Fruit fly (Drosophila melanogaster): ENCODE results near the gene Tyler.

- no peak for TF ChIP-seq CG1621 (tag; optimal IDR thresholded peaks at IDR 0.05)
- TF ChIP-seq Eip93F (GFP tag; optimal IDR thresholded peaks at IDR 0.05), result no peak
- TF ChIP-seq Met (GFP tag; optimal IDR thresholded peaks at IDR 0.05), result no peak
- no peak for TF ChIP-seq Sox102F (GFP tag; optimal IDR thresholded peaks at IDR 0.05)
- TF ChIP-seq CG4318 (GFP tag; optimal IDR thresholded peaks at IDR 0.05), result no peak
- TF ChIP-seq CG34406 (GFP tag; optimal IDR thresholded peaks at IDR 0.05), result no peak
- TF ChIP-seq cyc (GFP tag; optimal IDR thresholded peaks at IDR 0.05), result no peak
- TF ChIP-seq CG3032 (tag; optimal IDR thresholded peaks at IDR 0.05), result no peak
- no peak for TF ChIP-seq acj6 (GFP tag; optimal IDR thresholded peaks at IDR 0.05)
- TF ChIP-seq dsx (GFP tag; optimal IDR thresholded peaks at IDR 0.05; ENCODE audit: poor library complexity, severe bottlenecking), result no peak
- TF ChIP-seq CG31627 (GFP tag; optimal IDR thresholded peaks at IDR 0.05), result no peak
- no peak for TF ChIP-seq fd59A (GFP tag; optimal IDR thresholded peaks at IDR 0.05)
- TF ChIP-seq CG9139 (GFP tag; optimal IDR thresholded peaks at IDR 0.05), result no peak
- no peak for TF ChIP-seq lz (GFP tag; optimal IDR thresholded peaks at IDR 0.05)
These were observed 9.8 kb downstream of the Tyler start, which contains the start of gene CG14221 for dm6 chrX:19621145-19621544.
